Fruit fly (Drosophila melanogaster) whole organism, embryonic: ENCODE measurements around the gene Tti1.

Experiments used
- Bgb ChIP-seq: fragments of 200-800 bp; sonication (Bioruptor generic); IDR thresholded peaks from 2 replicates; pipeline ENCODE4 v1.3.6; 2022; ENCODE audit warnings: missing biosample characterization, missing genetic modification characterization; ENCODE audit not compliant: partially characterized antibody
- CG10979 ChIP-seq: fragments of 200-800 bp; sonication (Bioruptor generic); optimal IDR thresholded peaks from 2 replicates; lab custom pipeline; 2018; ENCODE audit warnings: missing biosample characterization, mild to moderate bottlenecking, missing genetic modification characterization, moderate library complexity
- CG11093 ChIP-seq: fragments of 200-800 bp; sonication (Bioruptor generic); IDR thresholded peaks from 3 replicates; pipeline ENCODE4 v1.3.6; 2022; ENCODE audit warnings: missing biosample characterization, missing genetic modification characterization
- CG11398 ChIP-seq: fragments of 200-800 bp; sonication (Bioruptor generic); optimal IDR thresholded peaks from 2 replicates; lab custom pipeline; 2016; ENCODE audit warnings: missing biosample characterization, missing genetic modification characterization
- CG12236 ChIP-seq: fragments of 200-800 bp; sonication (Bioruptor generic); optimal IDR thresholded peaks from 2 replicates; lab custom pipeline; 2016; ENCODE audit warnings: missing biosample characterization, missing genetic modification characterization
- CG12942 ChIP-seq: fragments of 200-800 bp; sonication (Bioruptor generic); optimal IDR thresholded peaks from 3 replicates; lab custom pipeline; 2016; ENCODE audit warnings: missing biosample characterization, missing genetic modification characterization
- CG14441 ChIP-seq: fragments of 200-800 bp; sonication (Bioruptor generic); IDR thresholded peaks from 2 replicates; pipeline ENCODE4 v1.3.6; 2022; ENCODE audit warnings: missing biosample characterization, missing genetic modification characterization
- CG1602 ChIP-seq: fragments of 200-800 bp; sonication (Bioruptor generic); optimal IDR thresholded peaks from 3 replicates; lab custom pipeline; 2016; ENCODE audit warnings: missing biosample characterization, missing genetic modification characterization
- CG17568 ChIP-seq: fragments of 200-800 bp; sonication (Bioruptor generic); optimal IDR thresholded peaks from 2 replicates; lab custom pipeline; 2018; ENCODE audit warnings: missing biosample characterization, mild to moderate bottlenecking, missing genetic modification characterization, moderate library complexity
- CG17829 ChIP-seq: fragments of 200-800 bp; optimal IDR thresholded peaks from 2 replicates; lab custom pipeline; 2019; ENCODE audit warnings: missing biosample characterization, mild to moderate bottlenecking, missing genetic modification characterization, moderate library complexity
- CG18619 ChIP-seq: fragments of 200-800 bp; sonication (Bioruptor generic); optimal IDR thresholded peaks from 3 replicates; lab custom pipeline; 2017; ENCODE audit warnings: missing biosample characterization, mild to moderate bottlenecking, missing genetic modification characterization
- CG34224 ChIP-seq: fragments of 200-800 bp; sonication (Bioruptor generic); IDR thresholded peaks from 3 replicates; pipeline ENCODE4 v1.3.6; 2022; ENCODE audit warnings: missing biosample characterization, missing genetic modification characterization; ENCODE audit not compliant: partially characterized antibody
- CG34422 ChIP-seq: fragments of 200-800 bp; sonication (Bioruptor generic); IDR thresholded peaks from 3 replicates; pipeline ENCODE4 v1.3.6; 2022; ENCODE audit warnings: missing biosample characterization, missing genetic modification characterization
- CG6683 ChIP-seq: fragments of 200-800 bp; sonication (Bioruptor generic); optimal IDR thresholded peaks from 2 replicates; lab custom pipeline; 2017; ENCODE audit warnings: missing biosample characterization, mild to moderate bottlenecking, missing genetic modification characterization, missing genetic modification reagents
- CG7556 ChIP-seq: fragments of 200-800 bp; sonication (Bioruptor generic); optimal IDR thresholded peaks from 2 replicates; lab custom pipeline; 2017; ENCODE audit warnings: missing biosample characterization, mild to moderate bottlenecking, missing genetic modification characterization
- CG8388 ChIP-seq: fragments of 200-800 bp; sonication (Bioruptor generic); optimal IDR thresholded peaks from 2 replicates; lab custom pipeline; 2019; ENCODE audit warnings: missing biosample characterization, mild to moderate bottlenecking, missing genetic modification characterization, moderate library complexity
- CG9609 ChIP-seq: fragments of 200-800 bp; sonication (Bioruptor generic); optimal IDR thresholded peaks from 3 replicates; lab custom pipeline; 2016; ENCODE audit warnings: missing biosample characterization, missing genetic modification characterization
- CG9727 ChIP-seq: fragments of 200-800 bp; sonication (Bioruptor generic); optimal IDR thresholded peaks from 3 replicates; lab custom pipeline; 2017; ENCODE audit warnings: missing biosample characterization, mild to moderate bottlenecking, missing genetic modification characterization
- CoRest ChIP-seq: fragments of 200-800 bp; sonication (Bioruptor generic); optimal IDR thresholded peaks from 3 replicates; lab custom pipeline; 2018; ENCODE audit warnings: missing biosample characterization, mild to moderate bottlenecking, missing genetic modification characterization, moderate library complexity
- D19A ChIP-seq: fragments of 200-800 bp; optimal IDR thresholded peaks from 3 replicates; lab custom pipeline; 2019; ENCODE audit warnings: missing biosample characterization, mild to moderate bottlenecking, missing genetic modification characterization, moderate library complexity
- E2f1 ChIP-seq: fragments of 200-800 bp; sonication (Bioruptor generic); IDR thresholded peaks from 2 replicates; pipeline ENCODE4 v1.3.6; 2022; ENCODE audit warnings: missing biosample characterization, missing genetic modification characterization
- Hand ChIP-seq: fragments of 200-800 bp; sonication (Bioruptor generic); optimal IDR thresholded peaks from 2 replicates; lab custom pipeline; 2017; ENCODE audit warnings: mild to moderate bottlenecking, missing biosample characterization, missing genetic modification reagents, missing genetic modification characterization
- HmgD ChIP-seq: fragments of 200-800 bp; sonication (Bioruptor generic); optimal IDR thresholded peaks from 3 replicates; lab custom pipeline; 2016; ENCODE audit warnings: missing biosample characterization, missing genetic modification characterization
- Poxn ChIP-seq: fragments of 200-800 bp; sonication (Bioruptor generic); IDR thresholded peaks from 2 replicates; pipeline ENCODE4 v1.3.6; 2022; ENCODE audit warnings: missing biosample characterization, missing genetic modification characterization
- Sin3A ChIP-seq: fragments of >200 bp; optimal IDR thresholded peaks from 2 replicates; lab custom pipeline; 2018
- Xbp1 ChIP-seq: fragments of 200-800 bp; sonication (Bioruptor generic); optimal IDR thresholded peaks from 3 replicates; lab custom pipeline; 2016; ENCODE audit warnings: missing biosample characterization, mild to moderate bottlenecking, missing genetic modification characterization
- ash1 ChIP-seq: fragments of 200-800 bp; sonication (Bioruptor generic); optimal IDR thresholded peaks from 2 replicates; lab custom pipeline; 2018; ENCODE audit warnings: missing biosample characterization, mild to moderate bottlenecking, missing genetic modification characterization
- az2 ChIP-seq: fragments of 200-800 bp; sonication (Bioruptor generic); optimal IDR thresholded peaks from 3 replicates; lab custom pipeline; 2016; ENCODE audit warnings: missing biosample characterization, missing genetic modification characterization
- bcd ChIP-seq: fragments of 200-800 bp; sonication (Bioruptor generic); optimal IDR thresholded peaks from 2 replicates; lab custom pipeline; 2017; ENCODE audit warnings: missing biosample characterization, mild to moderate bottlenecking, missing genetic modification characterization
- cad ChIP-seq: fragments of >200 bp; optimal IDR thresholded peaks from 2 replicates; lab custom pipeline; 2017; ENCODE audit warnings: missing biosample characterization, missing genetic modification characterization
- dimm ChIP-seq: fragments of 200-800 bp; sonication (Bioruptor generic); IDR thresholded peaks from 2 replicates; pipeline ENCODE4 v1.3.6; 2022; ENCODE audit warnings: missing biosample characterization, missing genetic modification characterization
- ems ChIP-seq: fragments of 200-800 bp; sonication (Bioruptor generic); optimal IDR thresholded peaks from 3 replicates; lab custom pipeline; 2016; ENCODE audit warnings: missing biosample characterization, missing genetic modification characterization
- en ChIP-seq: fragments of 200-800 bp; sonication (Bioruptor generic); optimal IDR thresholded peaks from 2 replicates; lab custom pipeline; 2016; ENCODE audit warnings: missing biosample characterization, missing genetic modification characterization
- fd96Cb ChIP-seq: fragments of 200-800 bp; sonication (Bioruptor generic); optimal IDR thresholded peaks from 2 replicates; lab custom pipeline; 2018; ENCODE audit warnings: missing biosample characterization, mild to moderate bottlenecking, missing genetic modification characterization, moderate library complexity
- fu2 ChIP-seq: fragments of 200-800 bp; sonication (Bioruptor generic); optimal IDR thresholded peaks from 2 replicates; lab custom pipeline; 2016; ENCODE audit warnings: missing biosample characterization, missing genetic modification characterization
- gcm ChIP-seq: fragments of 200-800 bp; sonication (Bioruptor generic); optimal IDR thresholded peaks from 2 replicates; lab custom pipeline; 2019; ENCODE audit warnings: missing biosample characterization, mild to moderate bottlenecking, missing genetic modification characterization, moderate library complexity
- gfzf ChIP-seq: fragments of 200-800 bp; sonication (Bioruptor generic); optimal IDR thresholded peaks from 2 replicates; lab custom pipeline; 2016; ENCODE audit warnings: missing biosample characterization, mild to moderate bottlenecking, missing genetic modification characterization, moderate library complexity
- ham ChIP-seq: fragments of 200-800 bp; sonication (Bioruptor generic); IDR thresholded peaks from 2 replicates; pipeline ENCODE4 v1.3.6; 2022; ENCODE audit warnings: missing biosample characterization, missing genetic modification characterization
- ken ChIP-seq: fragments of 200-800 bp; sonication (Bioruptor generic); IDR thresholded peaks from 3 replicates; pipeline ENCODE4 v1.3.6; 2022; ENCODE audit warnings: missing biosample characterization, missing genetic modification characterization
- knrl ChIP-seq: fragments of 200-800 bp; sonication (Bioruptor generic); IDR thresholded peaks from 3 replicates; pipeline ENCODE4 v1.3.6; 2022; ENCODE audit warnings: missing biosample characterization, missing genetic modification characterization; ENCODE audit not compliant: partially characterized antibody
- lola ChIP-seq, 3 experiments: fragments of >200 bp in 2 of 3; fragments of 200-800 bp in 1 of 3; sonication (Bioruptor generic) in 1 of 3; optimal IDR thresholded peaks; 2 replicates each; lab custom pipeline; 2017 to 2019; ENCODE audit warnings: missing biosample characterization in 3 of 3, missing genetic modification characterization in 3 of 3, mild to moderate bottlenecking in 1 of 3, moderate library complexity in 1 of 3
- mld ChIP-seq: fragments of 200-800 bp; sonication (Bioruptor generic); IDR thresholded peaks from 3 replicates; pipeline ENCODE4 v1.3.6; 2022; ENCODE audit warnings: missing biosample characterization, missing genetic modification characterization; ENCODE audit not compliant: partially characterized antibody
- pho ChIP-seq: fragments of 200-800 bp; sonication (Bioruptor generic); optimal IDR thresholded peaks from 2 replicates; lab custom pipeline; 2016; ENCODE audit warnings: missing biosample characterization, missing genetic modification characterization
- pnt ChIP-seq: fragments of 200-800 bp; sonication (Bioruptor generic); optimal IDR thresholded peaks from 3 replicates; lab custom pipeline; 2016; ENCODE audit warnings: missing biosample characterization, missing genetic modification characterization
- sc ChIP-seq, 3 experiments: fragments of >200 bp in 2 of 3; fragments of 200-800 bp in 1 of 3; sonication (Bioruptor generic) in 1 of 3; optimal IDR thresholded peaks; 2 replicates in 2 of 3; 3 replicates in 1 of 3; lab custom pipeline; 2017; ENCODE audit warnings: mild to moderate bottlenecking in 1 of 3, missing biosample characterization in 1 of 3, missing genetic modification characterization in 1 of 3, missing genetic modification reagents in 1 of 3
- sens ChIP-seq: fragments of 200-800 bp; sonication (Bioruptor generic); peaks from one replicate; lab custom pipeline; 2016; ENCODE audit warnings: missing biosample characterization, missing genetic modification characterization
- ttk ChIP-seq: fragments of 200-800 bp; sonication (Bioruptor generic); IDR thresholded peaks from 2 replicates; pipeline ENCODE4 v2.1.2; 2022; ENCODE audit warnings: missing biosample characterization, missing genetic modification characterization
- unc-4 ChIP-seq: fragments of 200-800 bp; sonication (Bioruptor generic); IDR thresholded peaks from 2 replicates; pipeline ENCODE4 v1.3.6; 2022; ENCODE audit warnings: missing biosample characterization, missing genetic modification characterization; ENCODE audit not compliant: partially characterized antibody
- unpg ChIP-seq: fragments of 200-800 bp; sonication (Bioruptor generic); optimal IDR thresholded peaks from 3 replicates; lab custom pipeline; 2018; ENCODE audit warnings: missing biosample characterization, mild to moderate bottlenecking, missing genetic modification characterization, moderate library complexity
- zfh1 ChIP-seq: fragments of 200-800 bp; sonication (Bioruptor generic); IDR thresholded peaks from 3 replicates; pipeline ENCODE4 v1.3.6; 2022; ENCODE audit warnings: missing biosample characterization, missing genetic modification characterization

The Tti1 gene

DNA sequence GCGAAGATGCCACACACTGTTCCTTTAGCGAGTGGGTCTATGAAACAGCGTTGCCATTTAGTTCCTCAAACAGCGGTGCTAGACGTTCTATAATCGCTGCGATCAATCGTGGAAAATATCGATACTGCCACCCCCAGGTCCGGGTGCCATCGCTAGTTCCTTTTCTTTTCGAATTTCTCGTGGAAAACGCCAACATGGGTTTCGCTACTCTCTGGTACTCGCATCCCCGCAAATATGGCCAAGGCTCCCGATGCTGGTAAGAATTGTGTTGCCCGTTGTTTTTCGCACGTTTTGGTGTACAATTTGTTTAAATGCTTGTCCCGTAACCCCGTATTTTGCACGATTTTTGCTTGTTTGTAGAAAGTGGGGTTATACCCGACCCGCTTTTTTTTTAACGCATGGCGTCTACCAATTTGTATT lies 23.5 kb upstream of the Tti1 start, which contains the start of gene RpS29 (continued):
- TF ChIP-seq mld = peak; percentile 81
- peak; percentile 66 for TF ChIP-seq unpg (GFP tag; lab: Kevin White, UChicago)
- no peak for TF ChIP-seq sc (optimal IDR thresholded peaks at IDR 0.05; lab: Kevin White, UChicago)
- no peak for TF ChIP-seq sc (GFP tag; optimal IDR thresholded peaks at IDR 0.05; lab: Kevin White, UChicago)
- peak; percentile 74 for TF ChIP-seq gcm (GFP tag; lab: Kevin White, UChicago)
- TF ChIP-seq cad = no peak
- peak; percentile 34 for TF ChIP-seq D19A
- peak; percentile 87 for TF ChIP-seq Sin3A (lab: Kevin White, UChicago)
- TF ChIP-seq CG1602 = peak; percentile 64
- no peak for TF ChIP-seq CG11093 (GFP tag; lab: Robert Waterston, UW)
- TF ChIP-seq CG9609 = peak; percentile 88
- peak; percentile 93 for TF ChIP-seq CG34224 (GFP tag; lab: Robert Waterston, UW)
- TF ChIP-seq bcd (GFP tag; lab: Kevin White, UChicago) = peak; percentile 85
- peak; percentile 8 for TF ChIP-seq fd96Cb (tag; lab: Kevin White, UChicago)
- peak; percentile 85 for TF ChIP-seq Xbp1 (GFP tag; lab: Kevin White, UChicago)
- peak; percentile 77 for TF ChIP-seq CG14441 (GFP tag; lab: Robert Waterston, UW)
- TF ChIP-seq en = peak; percentile 59
- peak; percentile 84 for TF ChIP-seq fu2 (GFP tag; lab: Kevin White, UChicago)
- TF ChIP-seq CG34422 (GFP tag; lab: Robert Waterston, UW) = peak; percentile 89
- peak; percentile 74 for TF ChIP-seq CG17829 (tag; lab: Kevin White, UChicago)
- TF ChIP-seq E2f1 = peak; percentile 60
- peak; percentile 95 for TF ChIP-seq knrl (GFP tag; lab: Robert Waterston, UW)
- peak; percentile 97 for TF ChIP-seq unc-4 (GFP tag; lab: Robert Waterston, UW)
- TF ChIP-seq lola (GFP tag; optimal IDR thresholded peaks at IDR 0.05; lab: Kevin White, UChicago) = peak in 1 of 3 experiments; percentile 39
- TF ChIP-seq zfh1 (GFP tag; lab: Robert Waterston, UW) = peak; percentile 84
- peak; percentile 65 for TF ChIP-seq CG11398 (GFP tag; lab: Kevin White, UChicago)
- TF ChIP-seq ken (GFP tag; lab: Robert Waterston, UW) = peak; percentile 92
- no peak for TF ChIP-seq dimm
- TF ChIP-seq Poxn (GFP tag; lab: Robert Waterston, UW) = peak; percentile 60; the same call in 1 of the 2 replicates
- TF ChIP-seq ham (GFP tag; lab: Robert Waterston, UW) = no peak
- peak; percentile 63 for TF ChIP-seq CoRest
- TF ChIP-seq pnt (GFP tag; lab: Kevin White, UChicago) = peak; percentile 73
- TF ChIP-seq sens (GFP tag; lab: Kevin White, UChicago) = peak; percentile 95
- peak; percentile 84 for TF ChIP-seq ems (GFP tag; lab: Kevin White, UChicago)
- peak; percentile 45 for TF ChIP-seq CG7556 (GFP tag; lab: Kevin White, UChicago)
- TF ChIP-seq HmgD (GFP tag; lab: Kevin White, UChicago) = peak; percentile 92
- TF ChIP-seq CG12236 = peak; percentile 42
- peak; percentile 79 for TF ChIP-seq ttk (GFP tag; lab: Robert Waterston, UW)
- TF ChIP-seq gfzf (GFP tag; lab: Kevin White, UChicago) = peak; percentile 54
- TF ChIP-seq CG12942 (GFP tag; lab: Kevin White, UChicago) = peak; percentile 78
- peak; percentile 69 for TF ChIP-seq az2 (GFP tag; lab: Kevin White, UChicago)
- peak; percentile 98 for TF ChIP-seq Bgb
- TF ChIP-seq ash1 (GFP tag; lab: Kevin White, UChicago) = peak; percentile 89
- TF ChIP-seq CG8388 = peak; percentile 52
- TF ChIP-seq CG17568 (GFP tag; lab: Kevin White, UChicago) = no peak
- peak; percentile 89 for TF ChIP-seq pho
- TF ChIP-seq CG18619 (GFP tag; lab: Kevin White, UChicago) = peak; percentile 83
- peak; percentile 62 for TF ChIP-seq Hand (GFP tag; lab: Kevin White, UChicago)
- TF ChIP-seq CG6683 (GFP tag; lab: Kevin White, UChicago) = peak; percentile 73
- peak; percentile 70 for TF ChIP-seq CG9727
- TF ChIP-seq CG10979 = peak; percentile 36
